Worm (Caenorhabditis elegans) whole organism, L1 larva: Measurements from ENCODE around the gene F33H1.4.

Experiments used
- C16A3.4 ChIP-seq: fragments of 150-350 bp; optimal IDR thresholded peaks from 2 replicates; lab custom pipeline; 2014; ENCODE audit warnings: missing biosample characterization, missing genetic modification characterization
- C34B4.2 ChIP-seq: sonication (generic microtip); optimal IDR thresholded peaks from 2 replicates; lab custom pipeline; 2017; ENCODE audit warnings: mild to moderate bottlenecking, missing genetic modification characterization, missing compliant biosample characterization
- Y116A8C.19 ChIP-seq: sonication (generic microtip); optimal IDR thresholded peaks from 2 replicates; lab custom pipeline; 2016; ENCODE audit warnings: missing compliant biosample characterization, missing genetic modification characterization, borderline replicate concordance
- aha-1 ChIP-seq: fragments of 150-350 bp; optimal IDR thresholded peaks from 2 replicates; lab custom pipeline; 2014; ENCODE audit warnings: missing biosample characterization, missing genetic modification characterization
- ceh-63 ChIP-seq: fragments of 200-800 bp; sonication (Bioruptor generic); optimal IDR thresholded peaks from 2 replicates; lab custom pipeline; 2018; ENCODE audit warnings: mild to moderate bottlenecking, missing genetic modification characterization, missing compliant biosample characterization
- ceh-8 ChIP-seq: fragments of 200-800 bp; sonication (Bioruptor generic); optimal IDR thresholded peaks from 2 replicates; lab custom pipeline; 2018; ENCODE audit warnings: mild to moderate bottlenecking, missing genetic modification characterization, moderate library complexity, missing compliant biosample characterization
- ceh-82 ChIP-seq, 3 experiments: fragments of 150-350 bp in 1 of 3; sonication (generic microtip) in 2 of 3; optimal IDR thresholded peaks; 2 replicates each; lab custom pipeline; 2014 to 2017; ENCODE audit warnings: missing biosample characterization in 3 of 3, missing genetic modification characterization in 3 of 3
- ceh-88 ChIP-seq: fragments of 200-800 bp; sonication (Bioruptor generic); IDR thresholded peaks from 2 replicates; pipeline ENCODE4 v1.3.6; 2022; ENCODE audit warnings: missing genetic modification characterization, missing compliant biosample characterization
- ces-1 ChIP-seq: fragments of 150-350 bp; optimal IDR thresholded peaks from 2 replicates; lab custom pipeline; 2014; ENCODE audit warnings: missing biosample characterization, missing genetic modification reagents, missing genetic modification characterization
- dpl-1 ChIP-seq, 3 experiments: fragments of 150-350 bp in 2 of 3; sonication (generic microtip) in 1 of 3; optimal IDR thresholded peaks; 2 replicates each; lab custom pipeline; 2014 to 2017; ENCODE audit warnings: missing biosample characterization in 3 of 3, missing genetic modification characterization in 3 of 3, missing genetic modification reagents in 3 of 3
- dsc-1 ChIP-seq: sonication (generic microtip); optimal IDR thresholded peaks from 2 replicates; lab custom pipeline; 2016; ENCODE audit warnings: mild to moderate bottlenecking, missing genetic modification characterization, missing compliant biosample characterization
- efl-3 ChIP-seq: fragments of 200-800 bp; sonication (Bioruptor generic); optimal IDR thresholded peaks from 2 replicates; lab custom pipeline; 2018; ENCODE audit warnings: mild to moderate bottlenecking, missing genetic modification characterization, missing compliant biosample characterization
- egl-27 ChIP-seq, 2 experiments: fragments of 150-350 bp in 1 of 2; sonication (generic microtip); optimal IDR thresholded peaks; 3 replicates each; lab custom pipeline; 2017 to 2018; ENCODE audit warnings: missing biosample characterization in 2 of 2, missing genetic modification characterization in 2 of 2, missing genetic modification reagents in 2 of 2
- elt-2 ChIP-seq: sonication (generic microtip); optimal IDR thresholded peaks from 2 replicates; lab custom pipeline; 2016; ENCODE audit warnings: missing genetic modification characterization, mild to moderate bottlenecking, inconsistent platforms, missing compliant biosample characterization, missing genetic modification reagents
- elt-3 ChIP-seq, 6 experiments: fragments of 150-350 bp in 1 of 6; sonication (generic microtip); optimal IDR thresholded peaks; 2 replicates each; lab custom pipeline; 2017 to 2018; ENCODE audit warnings: missing biosample characterization in 6 of 6, missing genetic modification characterization in 6 of 6, inconsistent platforms in 1 of 6
- ets-5 ChIP-seq: fragments of 200-800 bp; sonication (Bioruptor generic); IDR thresholded peaks from 2 replicates; pipeline ENCODE4 v1.3.6; 2022; ENCODE audit warnings: missing genetic modification characterization, missing compliant biosample characterization
- fkh-10 ChIP-seq: sonication (generic microtip); optimal IDR thresholded peaks from 2 replicates; lab custom pipeline; 2017; ENCODE audit warnings: missing biosample characterization, missing genetic modification reagents, missing genetic modification characterization
- hpl-2 ChIP-seq: fragments of 150-350 bp; optimal IDR thresholded peaks from 2 replicates; lab custom pipeline; 2014; ENCODE audit warnings: missing biosample characterization, missing genetic modification reagents, missing genetic modification characterization
- irx-1 ChIP-seq: sonication (generic microtip); optimal IDR thresholded peaks from 2 replicates; lab custom pipeline; 2016; ENCODE audit warnings: missing genetic modification characterization, missing compliant biosample characterization
- jun-1 ChIP-seq: fragments of 150-350 bp; optimal IDR thresholded peaks from 2 replicates; lab custom pipeline; 2014; ENCODE audit warnings: missing biosample characterization, missing genetic modification reagents, missing genetic modification characterization
- lin-13 ChIP-seq: fragments of 150-350 bp; optimal IDR thresholded peaks from 2 replicates; lab custom pipeline; 2014; ENCODE audit warnings: missing biosample characterization, missing genetic modification reagents, missing genetic modification characterization
- lin-39 ChIP-seq: fragments of 150-350 bp; optimal IDR thresholded peaks from 2 replicates; lab custom pipeline; 2014; ENCODE audit warnings: missing biosample characterization, missing genetic modification reagents, missing genetic modification characterization
- lsy-2 ChIP-seq, 2 experiments: fragments of 150-350 bp; optimal IDR thresholded peaks; 2 replicates each; lab custom pipeline; 2014; ENCODE audit warnings: missing biosample characterization in 2 of 2, missing genetic modification characterization in 2 of 2
- mdl-1 ChIP-seq, 2 experiments: fragments of 150-350 bp; optimal IDR thresholded peaks; 2 replicates each; lab custom pipeline; 2014 to 2017; ENCODE audit warnings: missing biosample characterization in 2 of 2, missing genetic modification characterization in 2 of 2, inconsistent platforms in 1 of 2
- mep-1 ChIP-seq: fragments of 150-350 bp; optimal IDR thresholded peaks from 2 replicates; lab custom pipeline; 2014; ENCODE audit warnings: missing biosample characterization, missing genetic modification characterization
- nhr-11 ChIP-seq: fragments of 150-350 bp; optimal IDR thresholded peaks from 2 replicates; lab custom pipeline; 2014; ENCODE audit warnings: missing biosample characterization, missing genetic modification characterization
- nhr-12 ChIP-seq: sonication (generic microtip); optimal IDR thresholded peaks from 2 replicates; lab custom pipeline; 2017; ENCODE audit warnings: missing biosample characterization, missing genetic modification characterization
- nhr-19 ChIP-seq: fragments of 200-800 bp; sonication (Bioruptor generic); conservative IDR thresholded peaks from 2 replicates; pipeline ENCODE4 v1.3.6; 2022; ENCODE audit warnings: missing genetic modification characterization, missing compliant biosample characterization
- nhr-76 ChIP-seq: sonication (generic microtip); optimal IDR thresholded peaks from 2 replicates; lab custom pipeline; 2017; ENCODE audit warnings: missing biosample characterization, missing genetic modification characterization
- nhr-84 ChIP-seq: sonication (generic microtip); optimal IDR thresholded peaks from 2 replicates; lab custom pipeline; 2017; ENCODE audit warnings: missing biosample characterization, missing genetic modification characterization
- pag-3 ChIP-seq: sonication (generic microtip); optimal IDR thresholded peaks from 2 replicates; lab custom pipeline; 2017; ENCODE audit warnings: missing genetic modification characterization, mild to moderate bottlenecking, missing compliant biosample characterization, antibody characterized with exemption, borderline replicate concordance; ENCODE audit not compliant: insufficient read depth
- pqm-1 ChIP-seq: sonication (generic microtip); optimal IDR thresholded peaks from 3 replicates; lab custom pipeline; 2017; ENCODE audit warnings: missing biosample characterization, missing genetic modification characterization
- rnt-1 ChIP-seq: sonication (generic microtip); optimal IDR thresholded peaks from 2 replicates; lab custom pipeline; 2016; ENCODE audit warnings: mild to moderate bottlenecking, missing genetic modification characterization, moderate library complexity, missing compliant biosample characterization
- skn-1 ChIP-seq: fragments of 150-350 bp; optimal IDR thresholded peaks from 2 replicates; lab custom pipeline; 2014; ENCODE audit warnings: missing biosample characterization, missing genetic modification characterization
- sox-4 ChIP-seq: sonication (generic microtip); optimal IDR thresholded peaks from 2 replicates; lab custom pipeline; 2016; ENCODE audit warnings: missing genetic modification characterization, missing compliant biosample characterization
- sup-37 ChIP-seq: fragments of 200-800 bp; sonication (Bioruptor generic); optimal IDR thresholded peaks from 2 replicates; lab custom pipeline; 2018; ENCODE audit warnings: mild to moderate bottlenecking, missing genetic modification characterization, missing compliant biosample characterization
- tlp-1 ChIP-seq: fragments of 150-350 bp; optimal IDR thresholded peaks from 2 replicates; lab custom pipeline; 2014; ENCODE audit warnings: missing biosample characterization, missing genetic modification characterization
- unc-30 ChIP-seq: sonication (generic microtip); optimal IDR thresholded peaks from 2 replicates; lab custom pipeline; 2017; ENCODE audit warnings: missing biosample characterization, missing genetic modification characterization
- unc-62 ChIP-seq: fragments of 150-350 bp; optimal IDR thresholded peaks from 2 replicates; lab custom pipeline; 2014; ENCODE audit warnings: missing biosample characterization, missing genetic modification reagents, missing genetic modification characterization
- unc-86 ChIP-seq: sonication (generic microtip); optimal IDR thresholded peaks from 2 replicates; lab custom pipeline; 2016; ENCODE audit warnings: missing genetic modification characterization, missing compliant biosample characterization
- vab-15 ChIP-seq: sonication (generic microtip); optimal IDR thresholded peaks from 2 replicates; lab custom pipeline; 2017; ENCODE audit warnings: missing genotype, mild to moderate bottlenecking, missing genetic modification characterization, missing compliant biosample characterization
- ztf-11 ChIP-seq, 2 experiments: sonication (generic microtip); optimal IDR thresholded peaks; 2 replicates each; lab custom pipeline; 2016 to 2017; ENCODE audit warnings: missing genetic modification characterization in 2 of 2, missing biosample characterization in 1 of 2, missing compliant biosample characterization in 1 of 2

Gene F33H1.4

ce11 chrII:10174338-10174737 is at the start of gene F33H1.4 (continued):
- TF ChIP-seq tlp-1 (tag; lab: Kevin White, UChicago) = no peak
- TF ChIP-seq ceh-63 (GFP tag; lab: Kevin White, UChicago) = no peak
- no peak for TF ChIP-seq Y116A8C.19 (tag; lab: Kevin White, UChicago)
- TF ChIP-seq egl-27 (tag; optimal IDR thresholded peaks at IDR 0.05; lab: Kevin White, UChicago) = no peak
- TF ChIP-seq hpl-2 (GFP tag; lab: Kevin White, UChicago) = no peak
- TF ChIP-seq vab-15 (tag; lab: Kevin White, UChicago) = no peak
- TF ChIP-seq unc-62 (GFP tag; lab: Kevin White, UChicago) = no peak
- no peak for TF ChIP-seq fkh-10 (GFP tag; lab: Kevin White, UChicago)
- no peak for TF ChIP-seq sup-37 (GFP tag; lab: Kevin White, UChicago)
- no peak for TF ChIP-seq nhr-11 (tag; lab: Kevin White, UChicago)
- TF ChIP-seq ces-1 (GFP tag; lab: Kevin White, UChicago) = no peak
- TF ChIP-seq nhr-84 = no peak
- TF ChIP-seq ztf-11 (tag; optimal IDR thresholded peaks at IDR 0.05; lab: Kevin White, UChicago) = no peak
- TF ChIP-seq C34B4.2 (tag; lab: Kevin White, UChicago) = no peak
- TF ChIP-seq C16A3.4 (tag; lab: Kevin White, UChicago) = no peak
- TF ChIP-seq sox-4 (tag; lab: Kevin White, UChicago) = no peak
- TF ChIP-seq mdl-1 (tag; optimal IDR thresholded peaks at IDR 0.05; lab: Kevin White, UChicago) = peak in 1 of 2 experiments; percentile 19
- peak in 1 of 6 experiments; percentile 22 for TF ChIP-seq elt-3 (tag; optimal IDR thresholded peaks at IDR 0.05; lab: Kevin White, UChicago)
- TF ChIP-seq ceh-8 (GFP tag; lab: Kevin White, UChicago) = no peak
- TF ChIP-seq irx-1 (tag; lab: Kevin White, UChicago) = no peak
- TF ChIP-seq nhr-12 (tag; lab: Kevin White, UChicago) = no peak
- peak; percentile 27 to 50 (median 50) for TF ChIP-seq dpl-1 (GFP tag; optimal IDR thresholded peaks at IDR 0.05; lab: Kevin White, UChicago)
- peak; percentile 61 for TF ChIP-seq rnt-1 (tag; lab: Kevin White, UChicago)
- TF ChIP-seq nhr-76 (tag; lab: Kevin White, UChicago) = no peak
- TF ChIP-seq unc-30 (tag; lab: Kevin White, UChicago) = no peak
- TF ChIP-seq dsc-1 (tag; lab: Kevin White, UChicago) = no peak
- TF ChIP-seq lin-13 (GFP tag; lab: Kevin White, UChicago) = peak; percentile 98
- TF ChIP-seq ceh-88 (GFP tag; lab: Robert Waterston, UW) = no peak
- no peak for TF ChIP-seq pqm-1 (tag; lab: Kevin White, UChicago)
- peak; percentile 70 for TF ChIP-seq mep-1 (tag; lab: Kevin White, UChicago)
- TF ChIP-seq aha-1 = no peak
- TF ChIP-seq, all 84 proteins: peak for 30

ce11 chrII:10127389-10127788 is 47.1 kb upstream of the F33H1.4 start, which contains the start of gene F27E5.8:
F27E5.8 (minus strand) TSS chrII:10127489.
- TF ChIP-seq skn-1 (tag; lab: Kevin White, UChicago) (no peak), jun-1 (tag; lab: Kevin White, UChicago) (no peak), ceh-82 (tag; optimal IDR thresholded peaks at IDR 0.05; lab: Kevin White, UChicago) (no peak), hpl-2 (GFP tag; lab: Kevin White, UChicago) (no peak), ceh-63 (GFP tag; lab: Kevin White, UChicago) (no peak), unc-30 (tag; lab: Kevin White, UChicago) (no peak), lin-39 (no peak), nhr-19 (GFP tag; lab: Robert Waterston, UW) (no peak), elt-3 (tag; optimal IDR thresholded peaks at IDR 0.05; lab: Kevin White, UChicago) (no peak), lsy-2 (tag; optimal IDR thresholded peaks at IDR 0.05; lab: Kevin White, UChicago) (no peak), elt-2 (tag; lab: Kevin White, UChicago) (no peak), ceh-8 (GFP tag; lab: Kevin White, UChicago) (no peak), ets-5 (GFP tag; lab: Robert Waterston, UW) (no peak), unc-62 (GFP tag; lab: Kevin White, UChicago) (no peak), efl-3 (no peak), irx-1 (tag; lab: Kevin White, UChicago) (no peak), ces-1 (GFP tag; lab: Kevin White, UChicago) (no peak), unc-86 (tag; lab: Kevin White, UChicago) (no peak), pag-3 (tag; lab: Kevin White, UChicago) (no peak)
